Fruit fly (Drosophila melanogaster): ENCODE results near the gene Non2.

Gene Non2

dm6 chr3L:2773968-2774461 lies 7.2 kb downstream of the Non2 start, which contains the start of the genes CG12093 and Atg2 (continued):
- peak; percentile 93 for TF ChIP-seq Aef1 (GFP tag; IDR thresholded peaks at IDR 0.05)
- peak; percentile 92 for TF ChIP-seq Max (GFP tag; optimal IDR thresholded peaks at IDR 0.05)
- TF ChIP-seq unc-4 (GFP tag; IDR thresholded peaks at IDR 0.05; ENCODE audit: partially characterized antibody): no peak
- TF ChIP-seq Fer3 (tag; optimal IDR thresholded peaks at IDR 0.05): peak; percentile 95
- peak; percentile 87 for TF ChIP-seq CG3995 (GFP tag; optimal IDR thresholded peaks at IDR 0.05)
- peak; percentile 78 for TF ChIP-seq trh (GFP tag; optimal IDR thresholded peaks at IDR 0.05)
- peak; percentile 96 for TF ChIP-seq vvl (GFP tag; IDR thresholded peaks at IDR 0.05)
- peak; percentile 49 for TF ChIP-seq Jarid2 (GFP tag; optimal IDR thresholded peaks at IDR 0.05)
- peak; percentile 56 for TF ChIP-seq CG12744 (GFP tag; optimal IDR thresholded peaks at IDR 0.05)
- peak; percentile 79 for TF ChIP-seq Sin3A (optimal IDR thresholded peaks at IDR 0.05)
- peak; percentile 17 for TF ChIP-seq CG11398 (GFP tag; optimal IDR thresholded peaks at IDR 0.05)
- TF ChIP-seq Side (GFP tag; optimal IDR thresholded peaks at IDR 0.05): peak; percentile 53
- TF ChIP-seq CG6654 (GFP tag; optimal IDR thresholded peaks at IDR 0.05): peak; percentile 70
- TF ChIP-seq CG8281 (tag; optimal IDR thresholded peaks at IDR 0.05): peak; percentile 74
- TF ChIP-seq E2f1 (GFP tag; IDR thresholded peaks at IDR 0.05): peak; percentile 93
- peak; percentile 60 for TF ChIP-seq CG17186 (GFP tag; optimal IDR thresholded peaks at IDR 0.05)
- peak; percentile 93 for TF ChIP-seq CG32772 (GFP tag; IDR thresholded peaks at IDR 0.05)
- peak; percentile 95 for TF ChIP-seq Dek (tag; optimal IDR thresholded peaks at IDR 0.05)
- TF ChIP-seq cwo (GFP tag; optimal IDR thresholded peaks at IDR 0.05): peak; percentile 77
- peak; percentile 88 for TF ChIP-seq CG14050 (GFP tag; IDR thresholded peaks at IDR 0.05)
- peak; percentile 51; the same call in 1 of the 2 replicates for TF ChIP-seq CG10321 (GFP tag; IDR thresholded peaks at IDR 0.05)
- TF ChIP-seq Oli (tag; optimal IDR thresholded peaks at IDR 0.05): peak; percentile 92
- TF ChIP-seq caup (GFP tag; optimal IDR thresholded peaks at IDR 0.05; ENCODE audit: severe bottlenecking): peak; percentile 91
- TF ChIP-seq NC2α (GFP tag; optimal IDR thresholded peaks at IDR 0.05): peak; percentile 25
- TF ChIP-seq HmgD (GFP tag; optimal IDR thresholded peaks at IDR 0.05): no peak
- peak; percentile 55 for TF ChIP-seq CG8359 (GFP tag; optimal IDR thresholded peaks at IDR 0.05; ENCODE audit: borderline replicate concordance)
- 0 out of 3 replicates have a peak, but pooled peaks have one; percentile 34 for TF ChIP-seq knrl (GFP tag; IDR thresholded peaks at IDR 0.05; ENCODE audit: partially characterized antibody)
- no peak for TF ChIP-seq Hmx (GFP tag; optimal IDR thresholded peaks at IDR 0.05)
- TF ChIP-seq Elba2 (GFP tag; optimal IDR thresholded peaks at IDR 0.05): peak; percentile 47
- no peak for TF ChIP-seq zf30C (GFP tag; optimal IDR thresholded peaks at IDR 0.05)
- TF ChIP-seq CG14667 (GFP tag; IDR thresholded peaks at IDR 0.05): peak; percentile 92
- peak; percentile 75 for TF ChIP-seq CG2875 (GFP tag; optimal IDR thresholded peaks at IDR 0.05)
- no peak for TF ChIP-seq CG1832 (GFP tag; optimal IDR thresholded peaks at IDR 0.05)
- no peak for TF ChIP-seq Sry-β (GFP tag; optimal IDR thresholded peaks at IDR 0.05)
- peak; percentile 84 for TF ChIP-seq Vsx1 (GFP tag; optimal IDR thresholded peaks at IDR 0.05)
- peak; percentile 95 for TF ChIP-seq CG15269 (tag; optimal IDR thresholded peaks at IDR 0.05)
- TF ChIP-seq sug (tag; optimal IDR thresholded peaks at IDR 0.05): peak; percentile 100
- TF ChIP-seq sqz (GFP tag; optimal IDR thresholded peaks at IDR 0.05): no peak
- peak; percentile 90 for TF ChIP-seq B-H2 (GFP tag; optimal IDR thresholded peaks at IDR 0.05)
- TF ChIP-seq oc (tag; optimal IDR thresholded peaks at IDR 0.05): peak; percentile 87
- peak; percentile 86 for TF ChIP-seq CG16779 (GFP tag; IDR thresholded peaks at IDR 0.05)
- TF ChIP-seq CG12155 (GFP tag; optimal IDR thresholded peaks at IDR 0.05): peak; percentile 92
- peak; percentile 92 for TF ChIP-seq Awh (GFP tag; IDR thresholded peaks at IDR 0.05)
- peak; percentile 81 for TF ChIP-seq CG3407 (GFP tag; optimal IDR thresholded peaks at IDR 0.05)
- TF ChIP-seq ewg (GFP tag; optimal IDR thresholded peaks at IDR 0.05): peak; percentile 81
- no peak for TF ChIP-seq sima (GFP tag; optimal IDR thresholded peaks at IDR 0.05)
- TF ChIP-seq prd (optimal IDR thresholded peaks at IDR 0.05): no peak
- peak; percentile 95 for TF ChIP-seq prd (GFP tag; IDR thresholded peaks at IDR 0.05)
- peak; percentile 44 for TF ChIP-seq Sry-δ (GFP tag; optimal IDR thresholded peaks at IDR 0.05)
- TF ChIP-seq Dfd (GFP tag; optimal IDR thresholded peaks at IDR 0.05): no peak
- no peak for TF ChIP-seq CG1792 (GFP tag; optimal IDR thresholded peaks at IDR 0.05)

Measured in whole organism, embryonic.